Fruit fly (Drosophila melanogaster) whole organism, embryonic: ENCODE measurements around the gene CG46439.

Source experiments
- ATbp ChIP-seq: fragments of 200-800 bp; sonication (Bioruptor generic); optimal IDR thresholded peaks from 2 replicates; lab custom pipeline; 2017; ENCODE audit warnings: missing biosample characterization, mild to moderate bottlenecking, missing genetic modification characterization, missing genetic modification reagents
- Atf-2 ChIP-seq: fragments of 200-800 bp; sonication (Bioruptor generic); optimal IDR thresholded peaks from 2 replicates; lab custom pipeline; 2016; ENCODE audit warnings: missing biosample characterization, missing genetic modification characterization
- Atf6 ChIP-seq: fragments of 200-800 bp; sonication (Bioruptor generic); IDR thresholded peaks from 2 replicates; pipeline ENCODE4 v1.3.6; 2022; ENCODE audit warnings: missing biosample characterization, missing genetic modification characterization
- BEAF-32 ChIP-seq: fragments of 200-800 bp; sonication (Bioruptor generic); optimal IDR thresholded peaks from 3 replicates; lab custom pipeline; 2017; ENCODE audit warnings: missing biosample characterization, missing genetic modification characterization, mild to moderate bottlenecking, moderate library complexity, missing genetic modification reagents
- CG10267 ChIP-seq: fragments of 200-800 bp; sonication (Bioruptor generic); optimal IDR thresholded peaks from 2 replicates; lab custom pipeline; 2018; ENCODE audit warnings: missing biosample characterization, mild to moderate bottlenecking, missing genetic modification characterization, moderate library complexity
- CG10654 ChIP-seq: fragments of 200-800 bp; sonication (Bioruptor generic); optimal IDR thresholded peaks from 2 replicates; lab custom pipeline; 2016; ENCODE audit warnings: missing biosample characterization, missing genetic modification characterization
- CG11696 ChIP-seq: fragments of 200-800 bp; sonication (Bioruptor generic); IDR thresholded peaks from 2 replicates; pipeline ENCODE4 v1.3.6; 2022; ENCODE audit warnings: missing biosample characterization, missing genetic modification characterization
- CG11723 ChIP-seq: fragments of 200-800 bp; sonication (Bioruptor generic); optimal IDR thresholded peaks from 2 replicates; lab custom pipeline; 2017; ENCODE audit warnings: missing biosample characterization, mild to moderate bottlenecking, missing genetic modification characterization
- CG1233 ChIP-seq: fragments of 200-800 bp; sonication (Bioruptor generic); optimal IDR thresholded peaks from 4 replicates; lab custom pipeline; 2018; ENCODE audit warnings: missing biosample characterization, mild to moderate bottlenecking, missing genetic modification characterization
- CG13424 ChIP-seq: fragments of 200-800 bp; sonication (Bioruptor generic); optimal IDR thresholded peaks from 2 replicates; lab custom pipeline; 2019; ENCODE audit warnings: missing biosample characterization, mild to moderate bottlenecking, missing genetic modification characterization, moderate library complexity
- CG14014 ChIP-seq: fragments of 200-800 bp; sonication (Bioruptor generic); IDR thresholded peaks from 2 replicates; pipeline ENCODE4 v1.3.6; 2022; ENCODE audit warnings: missing biosample characterization, missing genetic modification characterization
- CG15514 ChIP-seq: fragments of 200-800 bp; sonication (Bioruptor generic); optimal IDR thresholded peaks from 3 replicates; lab custom pipeline; 2017; ENCODE audit warnings: missing biosample characterization, missing genetic modification characterization, mild to moderate bottlenecking, moderate library complexity, missing genetic modification reagents
- CG17328 ChIP-seq: fragments of 200-800 bp; sonication (Bioruptor generic); IDR thresholded peaks from 2 replicates; pipeline ENCODE4 v1.3.6; 2022; ENCODE audit warnings: missing biosample characterization, missing genetic modification characterization
- CG17385 ChIP-seq: fragments of 200-800 bp; sonication (Bioruptor generic); optimal IDR thresholded peaks from 3 replicates; lab custom pipeline; 2018; ENCODE audit warnings: missing biosample characterization, mild to moderate bottlenecking, missing genetic modification characterization
- CG18011 ChIP-seq: fragments of 200-800 bp; sonication (Bioruptor generic); optimal IDR thresholded peaks from 2 replicates; lab custom pipeline; 2017; ENCODE audit warnings: missing biosample characterization, missing genetic modification characterization, mild to moderate bottlenecking, moderate library complexity, missing genotype
- CG2199 ChIP-seq: fragments of 200-800 bp; sonication (Bioruptor generic); IDR thresholded peaks from 3 replicates; pipeline ENCODE4 v1.3.6; 2022; ENCODE audit warnings: missing biosample characterization, missing genetic modification characterization
- CG30431 ChIP-seq: fragments of 200-800 bp; sonication (Bioruptor generic); optimal IDR thresholded peaks from 2 replicates; lab custom pipeline; 2017; ENCODE audit warnings: missing biosample characterization, missing genetic modification characterization
- CG31224 ChIP-seq: fragments of 200-800 bp; sonication (Bioruptor generic); IDR thresholded peaks from 2 replicates; pipeline ENCODE4 v1.3.6; 2022; ENCODE audit warnings: missing biosample characterization, missing genetic modification characterization
- CG3281 ChIP-seq: fragments of 200-800 bp; sonication (Bioruptor generic); optimal IDR thresholded peaks from 3 replicates; lab custom pipeline; 2017; ENCODE audit warnings: missing biosample characterization, mild to moderate bottlenecking, missing genetic modification characterization
- CG42726 ChIP-seq: fragments of 200-800 bp; sonication (Bioruptor generic); IDR thresholded peaks from 2 replicates; pipeline ENCODE4 v1.3.6; 2022; ENCODE audit warnings: missing biosample characterization, missing genetic modification characterization; ENCODE audit not compliant: partially characterized antibody
- CG5953 ChIP-seq: fragments of 200-800 bp; sonication (Bioruptor generic); IDR thresholded peaks from 2 replicates; pipeline ENCODE4 v1.3.6; 2022; ENCODE audit warnings: missing biosample characterization, missing genetic modification characterization
- CG6683 ChIP-seq: fragments of 200-800 bp; sonication (Bioruptor generic); optimal IDR thresholded peaks from 2 replicates; lab custom pipeline; 2017; ENCODE audit warnings: missing biosample characterization, mild to moderate bottlenecking, missing genetic modification characterization, missing genetic modification reagents
- CG9797 ChIP-seq: fragments of 200-800 bp; sonication (Bioruptor generic); optimal IDR thresholded peaks from 3 replicates; lab custom pipeline; 2018; ENCODE audit warnings: missing biosample characterization, mild to moderate bottlenecking, missing genetic modification characterization
- CkIIα-i1 ChIP-seq: fragments of 200-800 bp; sonication (Bioruptor generic); IDR thresholded peaks from 2 replicates; pipeline ENCODE4 v1.3.6; 2022; ENCODE audit warnings: missing biosample characterization, missing genetic modification characterization
- Deaf1 ChIP-seq: fragments of 200-800 bp; optimal IDR thresholded peaks from 3 replicates; lab custom pipeline; 2019; ENCODE audit warnings: missing biosample characterization, mild to moderate bottlenecking, missing genetic modification characterization, moderate library complexity
- Dfd ChIP-seq, 2 experiments: fragments of >200 bp; optimal IDR thresholded peaks; 2 replicates each; lab custom pipeline; 2017; ENCODE audit warnings: missing biosample characterization in 2 of 2, missing genetic modification characterization in 2 of 2
- Dll ChIP-seq: fragments of 200-800 bp; sonication (Bioruptor generic); IDR thresholded peaks from 4 replicates; pipeline ENCODE4 v1.3.6; 2022; ENCODE audit warnings: missing biosample characterization, missing genetic modification characterization; ENCODE audit not compliant: partially characterized antibody
- Mrtf ChIP-seq: fragments of 200-800 bp; sonication (Bioruptor generic); IDR thresholded peaks from 3 replicates; pipeline ENCODE4 v1.3.6; 2022; ENCODE audit warnings: missing biosample characterization, missing genetic modification characterization
- NK7.1 ChIP-seq: fragments of 200-800 bp; sonication (Bioruptor generic); optimal IDR thresholded peaks from 3 replicates; lab custom pipeline; 2016; ENCODE audit warnings: missing biosample characterization, missing genetic modification characterization
- Nf-YA ChIP-seq: fragments of 200-800 bp; sonication (Bioruptor generic); IDR thresholded peaks from 2 replicates; pipeline ENCODE4 v1.3.6; 2022; ENCODE audit warnings: missing biosample characterization, missing genetic modification characterization
- Ravus ChIP-seq: fragments of 200-800 bp; sonication (Bioruptor generic); IDR thresholded peaks from 2 replicates; pipeline ENCODE4 v1.3.6; 2022; ENCODE audit warnings: missing biosample characterization, missing genetic modification characterization
- Sox100B ChIP-seq: fragments of 200-800 bp; sonication (Bioruptor generic); optimal IDR thresholded peaks from 3 replicates; lab custom pipeline; 2018; ENCODE audit warnings: missing biosample characterization, mild to moderate bottlenecking, missing genetic modification characterization
- Sox102F ChIP-seq: fragments of 200-800 bp; sonication (Bioruptor generic); optimal IDR thresholded peaks from 2 replicates; lab custom pipeline; 2018; ENCODE audit warnings: missing biosample characterization, mild to moderate bottlenecking, missing genetic modification characterization, moderate library complexity
- Trl ChIP-seq, 3 experiments: fragments of >200 bp in 2 of 3; fragments of 200-800 bp in 1 of 3; sonication (Bioruptor generic) in 1 of 3; optimal IDR thresholded peaks; 2 replicates in 1 of 3; 3 replicates in 2 of 3; lab custom pipeline; 2016 to 2017; ENCODE audit warnings: missing biosample characterization in 1 of 3, missing genetic modification characterization in 1 of 3
- bigmax ChIP-seq: fragments of 200-800 bp; sonication (Bioruptor generic); optimal IDR thresholded peaks from 2 replicates; lab custom pipeline; 2018; ENCODE audit warnings: missing biosample characterization, mild to moderate bottlenecking, missing genetic modification characterization
- bsh ChIP-seq, 2 experiments: fragments of 200-800 bp; sonication (Bioruptor generic); optimal IDR thresholded peaks; 2 replicates each; lab custom pipeline; 2017 to 2018; ENCODE audit warnings: mild to moderate bottlenecking in 2 of 2, missing biosample characterization in 2 of 2, missing genetic modification characterization in 2 of 2, moderate library complexity in 1 of 2
- en ChIP-seq: fragments of 200-800 bp; sonication (Bioruptor generic); optimal IDR thresholded peaks from 2 replicates; lab custom pipeline; 2016; ENCODE audit warnings: missing biosample characterization, missing genetic modification characterization
- ewg ChIP-seq: fragments of 200-800 bp; sonication (Bioruptor generic); optimal IDR thresholded peaks from 3 replicates; lab custom pipeline; 2017; ENCODE audit warnings: mild to moderate bottlenecking, missing biosample characterization, missing genetic modification reagents, missing genetic modification characterization
- ftz-f1 ChIP-seq: fragments of 200-800 bp; sonication (Bioruptor generic); optimal IDR thresholded peaks from 2 replicates; lab custom pipeline; 2016; ENCODE audit warnings: missing biosample characterization, missing genetic modification characterization
- lov ChIP-seq, 2 experiments: fragments of 200-800 bp in 1 of 2; fragments of >200 bp in 1 of 2; sonication (Bioruptor generic) in 1 of 2; IDR thresholded peaks in 1 of 2; optimal IDR thresholded peaks in 1 of 2; 2 replicates in 1 of 2; 3 replicates in 1 of 2; pipeline versions ENCODE4 v1.3.6 to Lab custom; 2017 to 2022; ENCODE audit warnings: missing biosample characterization in 1 of 2, missing genetic modification characterization in 1 of 2
- mirr ChIP-seq: fragments of 200-800 bp; sonication (Bioruptor generic); optimal IDR thresholded peaks from 3 replicates; lab custom pipeline; 2018; ENCODE audit warnings: missing biosample characterization, mild to moderate bottlenecking, missing genetic modification characterization
- phol ChIP-seq: fragments of 200-800 bp; sonication (Bioruptor generic); optimal IDR thresholded peaks from 3 replicates; lab custom pipeline; 2018; ENCODE audit warnings: missing biosample characterization, mild to moderate bottlenecking, missing genetic modification characterization, moderate library complexity
- pros ChIP-seq: fragments of 200-800 bp; sonication (Bioruptor generic); optimal IDR thresholded peaks from 3 replicates; lab custom pipeline; 2019; ENCODE audit warnings: missing biosample characterization, mild to moderate bottlenecking, missing genetic modification characterization, moderate library complexity
- sd ChIP-seq: fragments of 200-800 bp; sonication (Bioruptor generic); optimal IDR thresholded peaks from 3 replicates; lab custom pipeline; 2018; ENCODE audit warnings: missing biosample characterization, mild to moderate bottlenecking, missing genetic modification characterization, moderate library complexity
- shn ChIP-seq: fragments of 200-800 bp; sonication (Bioruptor generic); optimal IDR thresholded peaks from 3 replicates; lab custom pipeline; 2016; ENCODE audit warnings: missing biosample characterization, missing genetic modification characterization
- slou ChIP-seq: fragments of 200-800 bp; sonication (Bioruptor generic); optimal IDR thresholded peaks from 3 replicates; lab custom pipeline; 2016; ENCODE audit warnings: missing biosample characterization, missing genetic modification characterization
- so ChIP-seq: fragments of 200-800 bp; sonication (Bioruptor generic); IDR thresholded peaks from 3 replicates; pipeline ENCODE4 v1.3.6; 2022; ENCODE audit warnings: missing biosample characterization, missing genetic modification characterization
- sug ChIP-seq: fragments of 200-800 bp; optimal IDR thresholded peaks from 2 replicates; lab custom pipeline; 2019; ENCODE audit warnings: missing biosample characterization, mild to moderate bottlenecking, missing genetic modification characterization, moderate library complexity
- toy ChIP-seq: fragments of 200-800 bp; sonication (Bioruptor generic); IDR thresholded peaks from 2 replicates; pipeline ENCODE4 v1.3.6; 2022; ENCODE audit warnings: missing biosample characterization, missing genetic modification characterization
- wor ChIP-seq: fragments of 200-800 bp; sonication (Bioruptor generic); IDR thresholded peaks from 2 replicates; pipeline ENCODE4 v1.3.6; 2022; ENCODE audit warnings: missing biosample characterization, missing genetic modification characterization

CG46439 gene

DNA sequence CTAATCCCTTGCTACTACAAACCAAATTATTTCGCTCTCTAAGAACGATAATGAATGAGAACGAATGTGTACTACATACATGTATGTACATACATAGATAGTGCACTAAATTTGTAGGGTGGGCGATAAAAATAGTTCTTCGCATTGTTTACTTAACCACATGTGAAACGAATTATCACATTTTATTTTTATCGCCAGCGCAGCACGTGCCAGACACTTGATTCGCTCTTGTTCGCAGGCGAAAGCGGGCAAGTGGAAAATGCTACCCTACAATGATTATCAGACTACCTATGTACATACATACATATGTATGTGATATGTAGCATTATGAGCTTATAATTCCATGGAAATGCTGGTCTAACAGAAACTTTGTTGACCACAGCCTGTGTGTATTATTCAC is 10.2 kb downstream of the CG46439 start (continued):
- TF ChIP-seq CG10267 (tag; lab: Kevin White, UChicago) (no peak), Dfd (GFP tag; optimal IDR thresholded peaks at IDR 0.05; lab: Kevin White, UChicago) (no peak), Deaf1 (tag; lab: Kevin White, UChicago) (no peak), bsh (GFP tag; optimal IDR thresholded peaks at IDR 0.05; lab: Kevin White, UChicago) (no peak), bigmax (peak; percentile 63), ewg (no peak), CG14014 (GFP tag; lab: Robert Waterston, UW) (no peak), toy (GFP tag; lab: Robert Waterston, UW) (no peak), Trl (optimal IDR thresholded peaks at IDR 0.05; lab: Kevin White, UChicago) (no peak), Trl (GFP tag; optimal IDR thresholded peaks at IDR 0.05; lab: Kevin White, UChicago) (no peak), shn (no peak), slou (no peak), CG17328 (0 out of 2 replicates have a peak, but pooled peaks have one; percentile 11), CG13424 (no peak), wor (GFP tag; lab: Robert Waterston, UW) (no peak), ftz-f1 (GFP tag; lab: Kevin White, UChicago) (no peak), NK7.1 (GFP tag; lab: Kevin White, UChicago) (no peak), CG11696 (GFP tag; lab: Robert Waterston, UW) (no peak), phol (no peak), CG5953 (GFP tag; lab: Robert Waterston, UW) (no peak), CG1233 (GFP tag; lab: Kevin White, UChicago) (no peak), sd (tag; lab: Kevin White, UChicago) (peak; percentile 75), so (0 out of 3 replicates have a peak, but pooled peaks have one; percentile 31), lov (optimal IDR thresholded peaks at IDR 0.05; lab: Kevin White, UChicago) (no peak), lov (GFP tag; IDR thresholded peaks at IDR 0.05; lab: Robert Waterston, UW) (no peak), CG18011 (GFP tag; lab: Kevin White, UChicago) (no peak), sug (tag; lab: Kevin White, UChicago) (peak; percentile 92), CG3281 (no peak), CkIIα-i1 (GFP tag; lab: Robert Waterston, UW) (no peak), BEAF-32 (GFP tag; lab: Kevin White, UChicago) (no peak), CG15514 (GFP tag; lab: Kevin White, UChicago) (peak; percentile 27), CG2199 (GFP tag; lab: Robert Waterston, UW) (0 out of 3 replicates have a peak, but pooled peaks have one; percentile 23), pros (GFP tag; lab: Kevin White, UChicago) (peak; percentile 7), Dll (GFP tag; lab: Robert Waterston, UW) (no peak), mirr (GFP tag; lab: Kevin White, UChicago) (peak; percentile 80), CG31224 (GFP tag; lab: Robert Waterston, UW) (no peak), Atf6 (no peak; the same call in 1 of the 2 replicates), CG9797 (GFP tag; lab: Kevin White, UChicago) (no peak), CG11723 (GFP tag; lab: Kevin White, UChicago) (no peak), CG30431 (GFP tag; lab: Kevin White, UChicago) (no peak), Ravus (GFP tag; lab: Robert Waterston, UW) (no peak), CG42726 (GFP tag; lab: Robert Waterston, UW) (no peak), CG10654 (GFP tag; lab: Kevin White, UChicago) (no peak), ATbp (GFP tag; lab: Kevin White, UChicago) (peak; percentile 12), CG17385 (no peak), Atf-2 (no peak), Nf-YA (no peak), CG6683 (no peak), Mrtf (GFP tag; lab: Robert Waterston, UW) (no peak), Sox102F (GFP tag; lab: Kevin White, UChicago) (no peak), en (no peak), Sox100B (GFP tag; lab: Kevin White, UChicago) (no peak)
